Fruit fly (Drosophila melanogaster) whole organism, embryonic: ENCODE data around the gene Sec5.

Experiments
- CG10321 ChIP-seq: fragments of 200-800 bp; sonication (Bioruptor generic); IDR thresholded peaks from 2 replicates; pipeline ENCODE4 v1.3.6; 2022; ENCODE audit warnings: missing biosample characterization, missing genetic modification characterization
- CG11398 ChIP-seq: fragments of 200-800 bp; sonication (Bioruptor generic); optimal IDR thresholded peaks from 2 replicates; lab custom pipeline; 2016; ENCODE audit warnings: missing biosample characterization, missing genetic modification characterization
- CG11695 ChIP-seq: fragments of 200-800 bp; sonication (Bioruptor generic); IDR thresholded peaks from 3 replicates; pipeline ENCODE4 v1.3.6; 2022; ENCODE audit warnings: missing biosample characterization, missing genetic modification characterization
- CG12236 ChIP-seq: fragments of 200-800 bp; sonication (Bioruptor generic); optimal IDR thresholded peaks from 2 replicates; lab custom pipeline; 2016; ENCODE audit warnings: missing biosample characterization, missing genetic modification characterization
- CG13624 ChIP-seq: fragments of 200-800 bp; sonication (Bioruptor generic); optimal IDR thresholded peaks from 2 replicates; lab custom pipeline; 2016; ENCODE audit warnings: missing biosample characterization, missing genetic modification characterization
- CG13894 ChIP-seq: fragments of 200-800 bp; sonication (Bioruptor generic); optimal IDR thresholded peaks from 3 replicates; lab custom pipeline; 2018; ENCODE audit warnings: missing biosample characterization, mild to moderate bottlenecking, missing genetic modification characterization, moderate library complexity
- CG14014 ChIP-seq: fragments of 200-800 bp; sonication (Bioruptor generic); IDR thresholded peaks from 2 replicates; pipeline ENCODE4 v1.3.6; 2022; ENCODE audit warnings: missing biosample characterization, missing genetic modification characterization
- CG15479 ChIP-seq: fragments of 200-800 bp; sonication (Bioruptor generic); optimal IDR thresholded peaks from 3 replicates; lab custom pipeline; 2019; ENCODE audit warnings: missing biosample characterization, mild to moderate bottlenecking, missing genetic modification characterization, moderate library complexity
- CG17328 ChIP-seq: fragments of 200-800 bp; sonication (Bioruptor generic); IDR thresholded peaks from 2 replicates; pipeline ENCODE4 v1.3.6; 2022; ENCODE audit warnings: missing biosample characterization, missing genetic modification characterization
- CG18011 ChIP-seq: fragments of 200-800 bp; sonication (Bioruptor generic); optimal IDR thresholded peaks from 2 replicates; lab custom pipeline; 2017; ENCODE audit warnings: missing biosample characterization, missing genetic modification characterization, mild to moderate bottlenecking, moderate library complexity, missing genotype
- CG1832 ChIP-seq: fragments of 200-800 bp; sonication (Bioruptor generic); optimal IDR thresholded peaks from 2 replicates; lab custom pipeline; 2017; ENCODE audit warnings: missing biosample characterization, mild to moderate bottlenecking, missing genetic modification characterization, inconsistent platforms
- CG2199 ChIP-seq: fragments of 200-800 bp; sonication (Bioruptor generic); IDR thresholded peaks from 3 replicates; pipeline ENCODE4 v1.3.6; 2022; ENCODE audit warnings: missing biosample characterization, missing genetic modification characterization
- CG6272 ChIP-seq: fragments of 200-800 bp; sonication (Bioruptor generic); IDR thresholded peaks from 2 replicates; pipeline ENCODE4 v1.3.6; 2022; ENCODE audit warnings: missing biosample characterization, missing genetic modification characterization
- CG6765 ChIP-seq: fragments of 200-800 bp; sonication (Bioruptor generic); optimal IDR thresholded peaks from 3 replicates; lab custom pipeline; 2017; ENCODE audit warnings: missing biosample characterization, mild to moderate bottlenecking, missing genetic modification characterization
- CG7271 ChIP-seq: fragments of 200-800 bp; sonication (Bioruptor generic); optimal IDR thresholded peaks from 2 replicates; lab custom pipeline; 2018; ENCODE audit warnings: missing biosample characterization, mild to moderate bottlenecking, missing genetic modification characterization, moderate library complexity
- CG7372 ChIP-seq: fragments of 200-800 bp; sonication (Bioruptor generic); IDR thresholded peaks from 2 replicates; pipeline ENCODE4 v1.3.6; 2022; ENCODE audit warnings: missing biosample characterization, missing genetic modification characterization
- CG8281 ChIP-seq: fragments of 200-800 bp; sonication (Bioruptor generic); optimal IDR thresholded peaks from 2 replicates; lab custom pipeline; 2018; ENCODE audit warnings: missing biosample characterization, mild to moderate bottlenecking, missing genetic modification characterization, moderate library complexity
- CG8290 ChIP-seq, 3 experiments: fragments of 200-800 bp; sonication (Bioruptor generic); optimal IDR thresholded peaks; 2 replicates each; lab custom pipeline; 2016 to 2019; ENCODE audit warnings: missing biosample characterization in 3 of 3, missing genetic modification characterization in 3 of 3, mild to moderate bottlenecking in 2 of 3, moderate library complexity in 1 of 3
- CHES-1-like ChIP-seq: fragments of 200-800 bp; sonication (Bioruptor generic); optimal IDR thresholded peaks from 2 replicates; lab custom pipeline; 2016; ENCODE audit warnings: missing biosample characterization, missing genetic modification characterization
- CoRest ChIP-seq: fragments of 200-800 bp; sonication (Bioruptor generic); optimal IDR thresholded peaks from 3 replicates; lab custom pipeline; 2018; ENCODE audit warnings: missing biosample characterization, mild to moderate bottlenecking, missing genetic modification characterization, moderate library complexity
- CrebB ChIP-seq: fragments of 200-800 bp; sonication (Bioruptor generic); optimal IDR thresholded peaks from 3 replicates; lab custom pipeline; 2018; ENCODE audit warnings: missing biosample characterization, mild to moderate bottlenecking, missing genetic modification characterization
- D19A ChIP-seq: fragments of 200-800 bp; optimal IDR thresholded peaks from 3 replicates; lab custom pipeline; 2019; ENCODE audit warnings: missing biosample characterization, mild to moderate bottlenecking, missing genetic modification characterization, moderate library complexity
- Deaf1 ChIP-seq: fragments of 200-800 bp; optimal IDR thresholded peaks from 3 replicates; lab custom pipeline; 2019; ENCODE audit warnings: missing biosample characterization, mild to moderate bottlenecking, missing genetic modification characterization, moderate library complexity
- Dip3 ChIP-seq: fragments of 200-800 bp; sonication (Bioruptor generic); optimal IDR thresholded peaks from 3 replicates; lab custom pipeline; 2016; ENCODE audit warnings: missing biosample characterization, missing genetic modification characterization
- Drgx ChIP-seq: fragments of 200-800 bp; sonication (Bioruptor generic); IDR thresholded peaks from 2 replicates; pipeline ENCODE4 v1.3.6; 2022; ENCODE audit warnings: missing biosample characterization, missing genetic modification characterization
- Hr78 ChIP-seq, 2 experiments: fragments of 200-800 bp in 1 of 2; fragments of >200 bp in 1 of 2; sonication (Bioruptor generic) in 1 of 2; optimal IDR thresholded peaks; 2 replicates each; lab custom pipeline; 2017 to 2019; ENCODE audit warnings: missing biosample characterization in 2 of 2, missing genetic modification characterization in 2 of 2, mild to moderate bottlenecking in 1 of 2, moderate library complexity in 1 of 2
- Optix ChIP-seq: fragments of 200-800 bp; sonication (Bioruptor generic); IDR thresholded peaks from 3 replicates; pipeline ENCODE4 v1.3.6; 2022; ENCODE audit warnings: missing biosample characterization, missing genetic modification characterization
- Rfx ChIP-seq: fragments of 200-800 bp; sonication (Bioruptor generic); IDR thresholded peaks from 2 replicates; pipeline ENCODE4 v1.3.6; 2022; ENCODE audit warnings: missing biosample characterization, missing genetic modification characterization
- Side ChIP-seq: fragments of 200-800 bp; sonication (Bioruptor generic); optimal IDR thresholded peaks from 2 replicates; lab custom pipeline; 2016; ENCODE audit warnings: missing biosample characterization, missing genetic modification characterization
- Six4 ChIP-seq: fragments of 200-800 bp; sonication (Bioruptor generic); optimal IDR thresholded peaks from 2 replicates; lab custom pipeline; 2016; ENCODE audit warnings: missing biosample characterization, missing genetic modification characterization
- Trl ChIP-seq, 3 experiments: fragments of >200 bp in 2 of 3; fragments of 200-800 bp in 1 of 3; sonication (Bioruptor generic) in 1 of 3; optimal IDR thresholded peaks; 2 replicates in 1 of 3; 3 replicates in 2 of 3; lab custom pipeline; 2016 to 2017; ENCODE audit warnings: missing biosample characterization in 1 of 3, missing genetic modification characterization in 1 of 3
- abd-A ChIP-seq: fragments of 200-800 bp; sonication (Bioruptor generic); optimal IDR thresholded peaks from 3 replicates; lab custom pipeline; 2019; ENCODE audit warnings: missing biosample characterization, mild to moderate bottlenecking, missing genetic modification characterization, moderate library complexity
- ash1 ChIP-seq: fragments of 200-800 bp; sonication (Bioruptor generic); optimal IDR thresholded peaks from 2 replicates; lab custom pipeline; 2018; ENCODE audit warnings: missing biosample characterization, mild to moderate bottlenecking, missing genetic modification characterization
- ato ChIP-seq: fragments of 200-800 bp; sonication (Bioruptor generic); IDR thresholded peaks from 2 replicates; pipeline ENCODE4 v1.3.6; 2022; ENCODE audit warnings: missing biosample characterization, missing genetic modification characterization; ENCODE audit not compliant: partially characterized antibody
- chinmo ChIP-seq: fragments of 200-800 bp; sonication (Bioruptor generic); IDR thresholded peaks from 4 replicates; pipeline ENCODE4 v1.3.6; 2022; ENCODE audit warnings: missing biosample characterization, missing genetic modification characterization; ENCODE audit not compliant: partially characterized antibody
- ci ChIP-seq: fragments of 200-800 bp; sonication (Bioruptor generic); IDR thresholded peaks from 3 replicates; pipeline ENCODE4 v1.3.6; 2022; ENCODE audit warnings: missing biosample characterization, missing genetic modification characterization
- da ChIP-seq: fragments of 200-800 bp; sonication (Bioruptor generic); optimal IDR thresholded peaks from 2 replicates; lab custom pipeline; 2016; ENCODE audit warnings: missing biosample characterization, missing genetic modification characterization
- dpn ChIP-seq, 2 experiments: fragments of 200-800 bp; sonication (Bioruptor generic); optimal IDR thresholded peaks; 3 replicates each; lab custom pipeline; 2016; ENCODE audit warnings: missing biosample characterization in 2 of 2, missing genetic modification characterization in 2 of 2
- ewg ChIP-seq: fragments of 200-800 bp; sonication (Bioruptor generic); optimal IDR thresholded peaks from 3 replicates; lab custom pipeline; 2017; ENCODE audit warnings: mild to moderate bottlenecking, missing biosample characterization, missing genetic modification reagents, missing genetic modification characterization
- fru ChIP-seq: fragments of >200 bp; optimal IDR thresholded peaks from 2 replicates; lab custom pipeline; 2017
- grn ChIP-seq: fragments of 200-800 bp; sonication (Bioruptor generic); optimal IDR thresholded peaks from 3 replicates; lab custom pipeline; 2017; ENCODE audit warnings: missing biosample characterization, missing genetic modification characterization
- maf-S ChIP-seq: fragments of 200-800 bp; sonication (Bioruptor generic); optimal IDR thresholded peaks from 2 replicates; lab custom pipeline; 2016; ENCODE audit warnings: missing biosample characterization, missing genetic modification characterization
- nau ChIP-seq: fragments of 200-800 bp; sonication (Bioruptor generic); optimal IDR thresholded peaks from 3 replicates; lab custom pipeline; 2017; ENCODE audit warnings: missing biosample characterization, mild to moderate bottlenecking, missing genetic modification characterization, missing genetic modification reagents
- pho ChIP-seq: fragments of 200-800 bp; sonication (Bioruptor generic); optimal IDR thresholded peaks from 2 replicates; lab custom pipeline; 2016; ENCODE audit warnings: missing biosample characterization, missing genetic modification characterization
- pros ChIP-seq: fragments of 200-800 bp; sonication (Bioruptor generic); optimal IDR thresholded peaks from 3 replicates; lab custom pipeline; 2019; ENCODE audit warnings: missing biosample characterization, mild to moderate bottlenecking, missing genetic modification characterization, moderate library complexity
- psq ChIP-seq: fragments of 200-800 bp; sonication (Bioruptor generic); optimal IDR thresholded peaks from 2 replicates; lab custom pipeline; 2017; ENCODE audit warnings: missing biosample characterization, missing genetic modification characterization
- sna ChIP-seq: fragments of 200-800 bp; sonication (Bioruptor generic); IDR thresholded peaks from 2 replicates; pipeline ENCODE4 v1.3.6; 2022; ENCODE audit warnings: missing biosample characterization, missing genetic modification characterization; ENCODE audit not compliant: partially characterized antibody
- trem ChIP-seq: fragments of 200-800 bp; optimal IDR thresholded peaks from 3 replicates; lab custom pipeline; 2019; ENCODE audit warnings: missing biosample characterization, mild to moderate bottlenecking, missing genetic modification characterization, moderate library complexity
- twi ChIP-seq: fragments of 200-800 bp; optimal IDR thresholded peaks from 2 replicates; lab custom pipeline; 2019; ENCODE audit warnings: missing biosample characterization, mild to moderate bottlenecking, missing genetic modification characterization, moderate library complexity
- vvl ChIP-seq: fragments of 200-800 bp; sonication (Bioruptor generic); IDR thresholded peaks from 2 replicates; pipeline ENCODE4 v1.3.6; 2022; ENCODE audit warnings: missing biosample characterization, missing genetic modification characterization

The Sec5 gene

DNA sequence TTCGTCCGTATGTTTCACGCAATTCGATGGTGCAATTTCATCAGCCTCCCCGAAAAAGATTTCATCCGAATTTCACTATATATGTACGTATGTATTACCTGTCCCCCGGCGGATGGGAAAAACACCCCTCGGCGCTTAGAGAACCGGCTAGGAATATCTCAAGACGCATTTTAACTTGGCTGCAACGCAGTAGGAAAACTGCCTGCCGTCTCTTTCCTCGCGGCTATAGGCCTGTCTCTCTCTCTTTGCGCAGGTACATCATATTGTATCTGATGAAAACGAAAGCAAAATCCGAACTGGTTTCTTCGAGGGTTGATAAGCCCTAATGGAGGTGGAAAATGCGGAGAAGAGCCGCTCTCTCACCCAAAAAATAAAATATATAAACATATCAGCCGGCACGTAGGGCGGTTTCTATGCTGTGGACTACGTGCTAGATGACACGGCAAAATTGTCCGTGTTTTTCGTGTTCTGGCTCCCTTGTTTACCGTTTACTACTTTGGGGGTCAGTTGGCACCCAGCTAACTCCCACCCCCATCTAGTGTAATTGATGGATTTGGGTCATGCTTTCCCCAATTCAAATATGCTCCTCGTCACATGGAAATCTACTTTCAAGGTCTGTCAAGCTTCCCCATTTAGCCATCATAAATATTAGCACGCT lies 19.4 kb downstream of the Sec5 start (continued):
- no peak for TF ChIP-seq twi
- peak; percentile 79 for TF ChIP-seq CG1832 (GFP tag; lab: Kevin White, UChicago)
- TF ChIP-seq grn, result peak; percentile 56
- peak; percentile 73 for TF ChIP-seq CG15479 (GFP tag; lab: Kevin White, UChicago)
- TF ChIP-seq da, result no peak
- TF ChIP-seq CoRest (tag; lab: Kevin White, UChicago), result no peak
- no peak for TF ChIP-seq Rfx
- peak; percentile 99 for TF ChIP-seq pros (GFP tag; lab: Kevin White, UChicago)
- no peak for TF ChIP-seq Optix (GFP tag; lab: Robert Waterston, UW)
- no peak for TF ChIP-seq ash1
- TF ChIP-seq chinmo (GFP tag; lab: Robert Waterston, UW), result peak; percentile 70; the same call in 1 of the 4 replicates
- TF ChIP-seq CG17328 (GFP tag; lab: Robert Waterston, UW), result no peak
- TF ChIP-seq vvl, result no peak
- peak; percentile 83 for TF ChIP-seq CG13624
- no peak for TF ChIP-seq trem
- TF ChIP-seq pho, result no peak
- no peak for TF ChIP-seq CG11398
- no peak for TF ChIP-seq CG6765 (GFP tag; lab: Kevin White, UChicago)
- TF ChIP-seq Drgx (GFP tag; lab: Robert Waterston, UW), result no peak
- TF ChIP-seq CG8290 (GFP tag; optimal IDR thresholded peaks at IDR 0.05; lab: Kevin White, UChicago), result no peak
- peak in 1 of 2 experiments; percentile 7 for TF ChIP-seq CG8290 (tag; optimal IDR thresholded peaks at IDR 0.05; lab: Kevin White, UChicago)
- no peak for TF ChIP-seq psq (GFP tag; lab: Kevin White, UChicago)
- TF ChIP-seq maf-S (GFP tag; lab: Kevin White, UChicago), result no peak
- TF ChIP-seq sna, result no peak
- no peak for TF ChIP-seq CHES-1-like (GFP tag; lab: Kevin White, UChicago)
- TF ChIP-seq abd-A (tag; lab: Kevin White, UChicago), result peak; percentile 42
- no peak for TF ChIP-seq nau (GFP tag; lab: Kevin White, UChicago)
- no peak for TF ChIP-seq CrebB (tag; lab: Kevin White, UChicago)
- peak; percentile 68 for TF ChIP-seq Deaf1 (tag; lab: Kevin White, UChicago)
- no peak for TF ChIP-seq CG7372 (GFP tag; lab: Robert Waterston, UW)
- TF ChIP-seq Trl (optimal IDR thresholded peaks at IDR 0.05; lab: Kevin White, UChicago), result peak; percentile 34 to 49
- no peak for TF ChIP-seq Trl (GFP tag; optimal IDR thresholded peaks at IDR 0.05; lab: Kevin White, UChicago)
- TF ChIP-seq dpn (GFP tag; optimal IDR thresholded peaks at IDR 0.05; lab: Kevin White, UChicago), result no peak
- TF ChIP-seq CG6272, result no peak
- TF ChIP-seq Side (GFP tag; lab: Kevin White, UChicago), result no peak
- no peak for TF ChIP-seq ato (GFP tag; lab: Robert Waterston, UW)
- TF ChIP-seq CG2199 (GFP tag; lab: Robert Waterston, UW), result no peak
- no peak for TF ChIP-seq Hr78 (GFP tag; optimal IDR thresholded peaks at IDR 0.05; lab: Kevin White, UChicago)
- TF ChIP-seq CG12236 (GFP tag; lab: Kevin White, UChicago), result no peak
- no peak for TF ChIP-seq Dip3 (GFP tag; lab: Kevin White, UChicago)
- TF ChIP-seq Six4, result no peak
- TF ChIP-seq CG7271 (tag; lab: Kevin White, UChicago), result no peak
- no peak for TF ChIP-seq CG11695 (GFP tag; lab: Robert Waterston, UW)
- peak; percentile 81 for TF ChIP-seq ewg
- TF ChIP-seq D19A (tag; lab: Kevin White, UChicago), result no peak
- no peak for TF ChIP-seq CG8281 (tag; lab: Kevin White, UChicago)
- TF ChIP-seq CG10321 (GFP tag; lab: Robert Waterston, UW), result peak; percentile 93
- peak; percentile 77 for TF ChIP-seq CG13894 (tag; lab: Kevin White, UChicago)
- no peak for TF ChIP-seq CG18011 (GFP tag; lab: Kevin White, UChicago)
- TF ChIP-seq CG14014 (GFP tag; lab: Robert Waterston, UW), result no peak
- no peak for TF ChIP-seq fru
- no peak for TF ChIP-seq ci (GFP tag; lab: Robert Waterston, UW)
